Fruit fly (Drosophila melanogaster) whole organism, adult: ENCODE data around the gene BG642312.

Experiments used
- CG11617 ChIP-seq: fragments of 200-800 bp; sonication (Bioruptor generic); optimal IDR thresholded peaks from 2 replicates; lab custom pipeline; 2017; ENCODE audit warnings: mild to moderate bottlenecking, missing biosample characterization, missing genetic modification reagents, missing genetic modification characterization
- CG12768 ChIP-seq: fragments of 200-800 bp; sonication (Bioruptor generic); optimal IDR thresholded peaks from 2 replicates; lab custom pipeline; 2017; ENCODE audit warnings: missing biosample characterization, missing genetic modification characterization, mild to moderate bottlenecking, moderate library complexity, missing genetic modification reagents
- CG14711 ChIP-seq: fragments of 200-800 bp; sonication (Bioruptor generic); optimal IDR thresholded peaks from 2 replicates; lab custom pipeline; 2018; ENCODE audit warnings: missing biosample characterization, mild to moderate bottlenecking, missing genetic modification characterization, moderate library complexity
- CG1620 ChIP-seq: fragments of 200-800 bp; sonication (Bioruptor generic); optimal IDR thresholded peaks from 2 replicates; lab custom pipeline; 2016; ENCODE audit warnings: missing biosample characterization, missing genetic modification characterization
- CG33017 ChIP-seq: fragments of 200-800 bp; sonication (Bioruptor generic); optimal IDR thresholded peaks from 2 replicates; lab custom pipeline; 2018; ENCODE audit warnings: missing biosample characterization, mild to moderate bottlenecking, missing genetic modification characterization, moderate library complexity
- CG5204 ChIP-seq: fragments of 200-800 bp; sonication (Bioruptor generic); optimal IDR thresholded peaks from 2 replicates; lab custom pipeline; 2016; ENCODE audit warnings: missing biosample characterization, missing genetic modification characterization
- CG7045 ChIP-seq: fragments of 200-800 bp; sonication (Bioruptor generic); optimal IDR thresholded peaks from 2 replicates; lab custom pipeline; 2017; ENCODE audit warnings: missing biosample characterization, mild to moderate bottlenecking, missing genetic modification characterization
- CG7101 ChIP-seq: fragments of 200-800 bp; sonication (Bioruptor generic); optimal IDR thresholded peaks from 2 replicates; lab custom pipeline; 2018; ENCODE audit warnings: missing biosample characterization, mild to moderate bottlenecking, missing genetic modification characterization, moderate library complexity
- Clk ChIP-seq: fragments of 200-800 bp; sonication (Bioruptor generic); optimal IDR thresholded peaks from 2 replicates; lab custom pipeline; 2017; ENCODE audit warnings: missing biosample characterization, missing genetic modification characterization
- Crg-1 ChIP-seq: fragments of 200-800 bp; sonication (Bioruptor generic); optimal IDR thresholded peaks from 2 replicates; lab custom pipeline; 2016; ENCODE audit warnings: missing biosample characterization, missing genetic modification characterization
- Hr96 ChIP-seq: fragments of 200-800 bp; sonication (Bioruptor generic); optimal IDR thresholded peaks from 2 replicates; lab custom pipeline; 2016; ENCODE audit warnings: missing biosample characterization, missing genetic modification characterization
- Mnt ChIP-seq: fragments of 200-800 bp; sonication (Bioruptor generic); optimal IDR thresholded peaks from 2 replicates; lab custom pipeline; 2016; ENCODE audit warnings: missing biosample characterization, mild to moderate bottlenecking, missing genetic modification characterization
- bab1 ChIP-seq: fragments of 200-800 bp; sonication (Bioruptor generic); optimal IDR thresholded peaks from 3 replicates; lab custom pipeline; 2019; ENCODE audit warnings: missing biosample characterization, mild to moderate bottlenecking, missing genetic modification characterization, moderate library complexity
- cic ChIP-seq: fragments of 200-800 bp; sonication (Bioruptor generic); optimal IDR thresholded peaks from 2 replicates; lab custom pipeline; 2017; ENCODE audit warnings: missing biosample characterization, mild to moderate bottlenecking, missing genetic modification characterization, moderate library complexity
- cnc ChIP-seq, 2 experiments: fragments of >200 bp; optimal IDR thresholded peaks; 2 replicates each; lab custom pipeline; 2017
- kay ChIP-seq: fragments of 200-800 bp; sonication (Bioruptor generic); peaks from one replicate; lab custom pipeline; 2016; ENCODE audit warnings: missing biosample characterization, missing genetic modification characterization, borderline replicate concordance
- ovo ChIP-seq: fragments of 200-800 bp; sonication (Bioruptor generic); optimal IDR thresholded peaks from 2 replicates; lab custom pipeline; 2016; ENCODE audit warnings: missing biosample characterization, missing genetic modification characterization
- pad ChIP-seq: fragments of 200-800 bp; sonication (Bioruptor generic); optimal IDR thresholded peaks from 3 replicates; lab custom pipeline; 2017; ENCODE audit warnings: missing biosample characterization, missing genetic modification characterization, mild to moderate bottlenecking, moderate library complexity, missing genetic modification reagents
- tj ChIP-seq: fragments of 200-800 bp; sonication (Bioruptor generic); optimal IDR thresholded peaks from 3 replicates; lab custom pipeline; 2017; ENCODE audit warnings: missing biosample characterization, mild to moderate bottlenecking, missing genetic modification characterization, moderate library complexity
- toe ChIP-seq: fragments of 200-800 bp; sonication (Bioruptor generic); optimal IDR thresholded peaks from 2 replicates; lab custom pipeline; 2016; ENCODE audit warnings: missing biosample characterization, missing genetic modification characterization

Gene BG642312

DNA sequence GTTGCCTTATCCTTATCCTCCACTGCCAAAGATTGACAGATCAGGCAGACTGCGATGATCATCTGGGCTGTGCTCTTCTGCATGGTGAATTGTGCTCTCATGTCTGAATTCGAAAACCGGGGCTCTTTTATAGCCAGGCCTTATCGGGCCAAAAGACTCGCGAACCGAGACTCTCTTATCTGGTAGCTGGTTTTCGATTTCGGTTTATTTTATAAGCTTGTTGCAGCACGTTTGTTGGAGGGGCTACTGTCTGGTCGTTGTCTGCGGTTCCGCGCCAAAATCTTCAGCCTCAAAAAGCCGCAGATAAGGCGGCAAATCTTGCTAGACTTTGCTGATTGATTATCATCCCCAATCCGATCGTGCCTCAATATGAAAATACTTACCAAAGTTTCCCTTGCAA is 25.5 kb upstream of the BG642312 start, which contains the start of gene CG10163:
Gene CG10163 (minus strand): TSS at position 101 of the 400 bp plus-strand sequence.
- TF ChIP-seq CG11617 (GFP tag; lab: Kevin White, UChicago) (no peak), toe (no peak), kay (GFP tag; lab: Kevin White, UChicago) (no peak), tj (no peak), CG12768 (GFP tag; lab: Kevin White, UChicago) (no peak), pad (GFP tag; lab: Kevin White, UChicago) (no peak), CG1620 (GFP tag; lab: Kevin White, UChicago) (no peak), cnc (optimal IDR thresholded peaks at IDR 0.05; lab: Kevin White, UChicago) (no peak), CG33017 (tag; lab: Kevin White, UChicago) (no peak), Hr96 (no peak), Mnt (GFP tag; lab: Kevin White, UChicago) (no peak), Crg-1 (GFP tag; lab: Kevin White, UChicago) (no peak), bab1 (GFP tag; lab: Kevin White, UChicago) (no peak), ovo (GFP tag; lab: Kevin White, UChicago) (no peak), CG7101 (tag; lab: Kevin White, UChicago) (no peak), Clk (GFP tag; lab: Kevin White, UChicago) (no peak), CG14711 (tag; lab: Kevin White, UChicago) (no peak)

DNA sequence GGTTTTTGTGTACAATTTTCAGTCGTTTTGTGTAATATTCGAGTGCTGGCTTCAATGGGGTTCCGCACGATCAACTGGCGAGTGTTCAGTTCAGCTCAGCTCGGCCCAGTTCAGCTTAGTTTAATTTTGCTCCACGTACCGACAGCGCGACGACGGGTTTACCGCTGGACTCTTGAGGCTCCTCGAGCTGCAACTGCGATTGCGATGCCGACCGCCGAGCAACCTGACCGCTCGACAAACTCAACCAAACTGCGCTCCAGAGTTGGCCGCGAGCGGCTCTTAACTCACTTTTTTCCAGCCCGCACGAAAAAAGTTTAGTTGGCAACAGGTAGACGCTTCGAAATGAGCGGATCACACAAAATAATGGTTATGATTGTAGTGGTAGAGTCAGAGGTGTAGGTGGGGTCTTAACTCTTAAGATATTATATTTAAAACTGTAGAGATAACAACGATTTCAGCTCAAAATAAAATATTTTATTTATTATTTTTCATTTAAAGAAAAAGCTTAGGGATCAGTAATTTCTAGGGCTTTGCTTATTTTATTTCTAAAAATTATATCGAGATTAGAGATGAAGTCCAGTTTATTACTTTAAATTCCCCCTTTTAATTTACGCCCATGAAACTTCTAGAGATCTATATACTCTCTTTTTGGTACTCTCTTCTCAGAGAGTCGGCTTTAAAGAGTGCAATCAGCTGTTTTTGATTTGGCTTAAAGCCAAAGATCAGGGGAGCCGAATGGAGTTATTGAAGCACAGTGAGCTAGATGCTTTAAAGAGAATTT is 23.4 kb upstream of the BG642312 start, which contains the start of gene Best2:
Gene Best2 (minus strand): TSS at position 258 of the 781 bp plus-strand sequence.
- TF ChIP-seq toe = peak; percentile 78
- TF ChIP-seq CG14711 (tag; lab: Kevin White, UChicago) = peak; percentile 82
- peak; percentile 63 for TF ChIP-seq tj
- TF ChIP-seq pad (GFP tag; lab: Kevin White, UChicago) = peak; percentile 78
- TF ChIP-seq Crg-1 (GFP tag; lab: Kevin White, UChicago) = peak; percentile 78
- peak; percentile 74 for TF ChIP-seq Hr96
- peak; percentile 65 for TF ChIP-seq kay (GFP tag; lab: Kevin White, UChicago)
- TF ChIP-seq bab1 (GFP tag; lab: Kevin White, UChicago) = peak; percentile 99
- peak; percentile 69 for TF ChIP-seq ovo (GFP tag; lab: Kevin White, UChicago)
- TF ChIP-seq CG7045 (GFP tag; lab: Kevin White, UChicago) = peak; percentile 77
- TF ChIP-seq CG7101 (tag; lab: Kevin White, UChicago) = peak; percentile 93
- peak; percentile 88 for TF ChIP-seq CG11617 (GFP tag; lab: Kevin White, UChicago)
- peak; percentile 14 for TF ChIP-seq Clk (GFP tag; lab: Kevin White, UChicago)
- peak; percentile 86 for TF ChIP-seq CG5204
- peak; percentile 17 for TF ChIP-seq cic
- TF ChIP-seq CG33017 (tag; lab: Kevin White, UChicago) = peak; percentile 82
- TF ChIP-seq cnc (optimal IDR thresholded peaks at IDR 0.05; lab: Kevin White, UChicago) = no peak
- peak; percentile 87 for TF ChIP-seq CG1620 (GFP tag; lab: Kevin White, UChicago)
- TF ChIP-seq Mnt (GFP tag; lab: Kevin White, UChicago) = peak; percentile 31
- TF ChIP-seq CG12768 (GFP tag; lab: Kevin White, UChicago) = peak; percentile 85

DNA sequence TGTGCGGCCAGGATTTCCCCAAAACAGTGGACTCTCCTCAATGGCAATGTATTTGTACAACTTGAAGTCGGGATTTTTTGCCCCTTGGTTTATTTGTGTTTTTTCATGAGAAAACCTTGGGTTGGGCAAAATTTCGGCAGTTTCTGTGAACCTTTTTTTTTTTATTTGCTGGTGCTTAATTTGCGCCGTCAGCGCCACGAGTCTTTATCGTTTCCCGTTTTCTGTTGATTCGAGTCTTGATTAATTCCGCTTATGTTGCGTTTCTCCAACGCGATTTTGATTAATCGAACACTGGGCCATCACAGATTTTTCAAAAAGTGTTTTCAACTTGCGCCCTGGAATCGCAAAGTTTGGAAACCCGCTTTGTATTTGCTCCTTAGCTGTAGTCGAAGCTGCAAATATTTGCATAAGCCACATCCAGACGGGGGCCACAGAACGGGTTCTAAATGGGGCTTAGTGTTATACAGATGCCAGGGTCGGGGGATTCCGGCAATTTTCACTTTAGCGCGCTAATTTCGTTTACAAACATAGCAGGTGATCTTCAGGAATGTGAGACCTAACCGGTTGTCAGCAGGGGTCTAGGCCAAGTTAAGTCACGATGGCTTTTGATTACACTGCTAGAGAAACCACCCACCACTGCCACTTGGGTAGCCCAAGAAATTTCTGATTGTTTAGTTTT is 21.4 kb upstream of the BG642312 start:
- TF ChIP-seq Mnt (GFP tag; lab: Kevin White, UChicago) (no peak), toe (no peak), CG7045 (GFP tag; lab: Kevin White, UChicago) (no peak), tj (peak; percentile 91)

DNA sequence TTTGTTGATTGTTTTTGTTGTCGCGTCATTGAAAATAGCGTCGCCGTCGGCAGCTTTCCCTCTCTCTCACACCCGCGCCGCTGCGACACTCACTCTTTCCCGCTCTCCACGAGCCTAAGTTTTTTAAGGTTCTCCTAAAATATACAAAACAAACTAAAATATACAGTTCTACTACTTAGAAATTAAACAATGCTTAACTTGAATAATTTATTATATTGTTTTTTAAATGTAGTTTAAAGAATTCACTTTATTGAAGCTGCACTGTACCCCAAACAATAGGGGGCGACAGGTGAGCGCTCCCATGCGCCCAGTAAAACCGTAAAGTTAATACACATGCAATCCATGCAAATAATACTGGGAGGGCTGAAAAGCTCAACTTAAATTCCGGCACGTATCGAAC is 20.5 kb upstream of the BG642312 start:
- TF ChIP-seq ovo (GFP tag; lab: Kevin White, UChicago) (no peak), Crg-1 (GFP tag; lab: Kevin White, UChicago) (no peak), CG7045 (GFP tag; lab: Kevin White, UChicago) (no peak), tj (peak; percentile 10), CG12768 (GFP tag; lab: Kevin White, UChicago) (no peak), Hr96 (no peak), cic (no peak), CG5204 (no peak), CG33017 (tag; lab: Kevin White, UChicago) (peak; percentile 18), CG1620 (GFP tag; lab: Kevin White, UChicago) (no peak), pad (GFP tag; lab: Kevin White, UChicago) (peak; percentile 19), bab1 (GFP tag; lab: Kevin White, UChicago) (peak; percentile 73), toe (no peak), CG7101 (tag; lab: Kevin White, UChicago) (peak; percentile 31), CG14711 (tag; lab: Kevin White, UChicago) (peak; percentile 1), CG11617 (GFP tag; lab: Kevin White, UChicago) (no peak), cnc (optimal IDR thresholded peaks at IDR 0.05; lab: Kevin White, UChicago) (no peak), kay (GFP tag; lab: Kevin White, UChicago) (peak; percentile 27), Mnt (GFP tag; lab: Kevin White, UChicago) (peak; percentile 28), Clk (GFP tag; lab: Kevin White, UChicago) (no peak)
